Fruit fly (Drosophila melanogaster): ENCODE results near the gene CG12213.

The CG12213 gene

DNA sequence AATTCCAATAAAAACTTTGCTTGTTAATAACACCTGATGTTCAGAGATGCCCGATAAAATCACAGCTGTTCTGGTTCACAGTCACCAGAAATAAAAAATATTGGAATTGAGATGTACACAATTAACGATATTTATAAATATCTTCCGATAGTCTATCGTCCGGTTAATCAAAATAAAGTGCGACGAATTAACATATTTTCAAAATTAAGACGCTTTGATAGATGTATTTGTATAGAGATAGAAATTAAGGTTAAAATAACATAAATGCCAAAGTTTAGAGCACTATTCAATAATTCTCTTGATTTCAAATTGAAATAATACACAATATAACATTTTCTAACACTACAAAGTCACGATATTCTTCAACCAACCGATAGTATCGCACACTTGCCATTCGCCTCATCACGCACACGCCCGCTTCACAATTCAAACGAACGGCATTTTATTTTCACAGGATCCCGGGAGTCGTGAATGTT is 4.7 kb downstream of the CG12213 start, which contains the start of the genes CG3281 and aurA (continued):
- TF ChIP-seq NfI (GFP tag; optimal IDR thresholded peaks at IDR 0.05) (peak; percentile 63), Vsx1 (GFP tag; optimal IDR thresholded peaks at IDR 0.05) (peak; percentile 39), pita (GFP tag; optimal IDR thresholded peaks at IDR 0.05) (no peak), Myb (GFP tag; optimal IDR thresholded peaks at IDR 0.05) (peak; percentile 89), CG15073 (GFP tag; optimal IDR thresholded peaks at IDR 0.05) (no peak), D19B (GFP tag; optimal IDR thresholded peaks at IDR 0.05) (peak; percentile 26), twi (tag; optimal IDR thresholded peaks at IDR 0.05) (peak; percentile 75), wek (GFP tag; optimal IDR thresholded peaks at IDR 0.05) (no peak), CG6854 (GFP tag; optimal IDR thresholded peaks at IDR 0.05) (no peak), CG12071 (GFP tag; optimal IDR thresholded peaks at IDR 0.05) (no peak), tin (GFP tag; optimal IDR thresholded peaks at IDR 0.05) (peak; percentile 81), CG1792 (GFP tag; optimal IDR thresholded peaks at IDR 0.05) (peak; percentile 66), gfzf (GFP tag; optimal IDR thresholded peaks at IDR 0.05) (peak; percentile 43), Hey (tag; optimal IDR thresholded peaks at IDR 0.05) (no peak), tx (GFP tag; optimal IDR thresholded peaks at IDR 0.05) (peak; percentile 73), chinmo (GFP tag; IDR thresholded peaks at IDR 0.05; ENCODE audit: partially characterized antibody) (peak; percentile 86; the same call in 3 of the 4 replicates), CG14441 (GFP tag; IDR thresholded peaks at IDR 0.05) (no peak; the same call in 1 of the 2 replicates), trh (GFP tag; optimal IDR thresholded peaks at IDR 0.05) (peak; percentile 36), ems (GFP tag; optimal IDR thresholded peaks at IDR 0.05) (peak; percentile 57), corto (GFP tag; optimal IDR thresholded peaks at IDR 0.05) (peak; percentile 7), unpg (GFP tag; optimal IDR thresholded peaks at IDR 0.05) (peak; percentile 62), E2f2 (GFP tag; IDR thresholded peaks at IDR 0.05) (peak; percentile 89), CG18262 (tag; optimal IDR thresholded peaks at IDR 0.05) (peak; percentile 73), Pdp1 (GFP tag; optimal IDR thresholded peaks at IDR 0.05) (peak; percentile 78 to 82), Scr (GFP tag; IDR thresholded peaks at IDR 0.05; ENCODE audit: partially characterized antibody) (peak; percentile 98), her (GFP tag; optimal IDR thresholded peaks at IDR 0.05) (peak; percentile 50), al (GFP tag; IDR thresholded peaks at IDR 0.05) (peak; percentile 80), CG3995 (GFP tag; optimal IDR thresholded peaks at IDR 0.05) (peak; percentile 99), Atf-2 (GFP tag; optimal IDR thresholded peaks at IDR 0.05) (peak; percentile 59), zen (tag; optimal IDR thresholded peaks at IDR 0.05) (peak; percentile 75), CG9932 (GFP tag; IDR thresholded peaks at IDR 0.05) (peak; percentile 87), CG9817 (tag; optimal IDR thresholded peaks at IDR 0.05) (peak; percentile 82), CG8765 (GFP tag; IDR thresholded peaks at IDR 0.05) (0 out of 2 replicates have a peak, but pooled peaks have one; percentile 23), Sox102F (GFP tag; optimal IDR thresholded peaks at IDR 0.05) (no peak), Six4 (GFP tag; optimal IDR thresholded peaks at IDR 0.05) (peak; percentile 59), CG8089 (GFP tag; optimal IDR thresholded peaks at IDR 0.05) (peak; percentile 38), unc-4 (GFP tag; IDR thresholded peaks at IDR 0.05; ENCODE audit: partially characterized antibody) (peak; percentile 96), NC2α (GFP tag; optimal IDR thresholded peaks at IDR 0.05) (peak; percentile 14), D19A (tag; optimal IDR thresholded peaks at IDR 0.05) (peak; percentile 24), Dll (GFP tag; IDR thresholded peaks at IDR 0.05; ENCODE audit: partially characterized antibody) (peak; percentile 99), exex (tag; optimal IDR thresholded peaks at IDR 0.05) (no peak), CG11504 (tag; optimal IDR thresholded peaks at IDR 0.05) (peak; percentile 71), CG10321 (GFP tag; IDR thresholded peaks at IDR 0.05) (no peak), NC2β (GFP tag; optimal IDR thresholded peaks at IDR 0.05) (peak; percentile 76), nau (GFP tag; optimal IDR thresholded peaks at IDR 0.05) (no peak), sd (tag; optimal IDR thresholded peaks at IDR 0.05) (peak; percentile 73), gro (GFP tag; optimal IDR thresholded peaks at IDR 0.05) (peak; percentile 69), CG6813 (GFP tag; optimal IDR thresholded peaks at IDR 0.05) (no peak), mld (GFP tag; IDR thresholded peaks at IDR 0.05; ENCODE audit: partially characterized antibody) (peak; percentile 83; the same call in 2 of the 3 replicates)
